Fruit fly (Drosophila melanogaster): ENCODE results near the gene Teh3.

DNA sequence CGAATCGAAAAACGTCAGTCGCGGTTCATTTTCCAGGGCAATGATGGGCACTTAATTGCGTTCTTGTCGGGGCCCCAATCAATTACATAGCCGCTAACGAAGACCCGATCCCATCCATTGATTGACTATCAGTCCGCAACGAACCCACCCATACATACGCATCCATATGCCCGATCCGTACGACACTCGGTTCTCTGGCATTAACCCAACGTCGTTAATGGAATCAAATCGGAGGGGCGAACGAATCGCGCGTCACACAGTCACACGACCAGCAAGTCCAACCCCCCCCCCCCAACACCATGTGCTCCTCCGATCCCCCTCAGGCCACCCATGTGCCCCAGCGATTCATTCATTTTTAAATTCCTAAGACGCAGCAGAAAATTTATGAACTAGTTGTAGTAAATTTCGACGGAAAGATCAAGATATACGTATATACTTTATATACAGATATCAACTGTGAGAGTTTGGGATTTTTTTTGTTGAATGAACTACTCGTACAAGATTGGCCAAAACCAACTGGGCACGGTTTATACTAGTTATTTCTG is 36.8 kb upstream of the Teh3 start:
- TF ChIP-seq CG8478 (optimal IDR thresholded peaks at IDR 0.05): no peak
- no peak for TF ChIP-seq CTCF (optimal IDR thresholded peaks at IDR 0.05)

All from S2 (cell line).